Worm (Caenorhabditis elegans) whole organism, mixed stage, embryonic: ENCODE results near the gene mrpl-46.

Experiments used
- M03D4.4 ChIP-seq: sonication (generic microtip); optimal IDR thresholded peaks from 2 replicates; lab custom pipeline; 2017; ENCODE audit warnings: mild to moderate bottlenecking, missing genetic modification characterization, missing compliant biosample characterization
- blmp-1 ChIP-seq: fragments of 150-350 bp; optimal IDR thresholded peaks from 2 replicates; lab custom pipeline; 2014; ENCODE audit warnings: missing biosample characterization, missing genetic modification characterization
- cnd-1 ChIP-seq: fragments of 200-800 bp; sonication (Bioruptor generic); optimal IDR thresholded peaks from 2 replicates; lab custom pipeline; 2018; ENCODE audit warnings: mild to moderate bottlenecking, missing genetic modification characterization, missing compliant biosample characterization
- drap-1 ChIP-seq: fragments of 200-800 bp; sonication (Bioruptor generic); optimal IDR thresholded peaks from 3 replicates; lab custom pipeline; 2018; ENCODE audit warnings: mild to moderate bottlenecking, missing genetic modification characterization, missing compliant biosample characterization
- elt-1 ChIP-seq: sonication (generic microtip); optimal IDR thresholded peaks from 2 replicates; lab custom pipeline; 2017; ENCODE audit warnings: missing genetic modification characterization, mild to moderate bottlenecking, missing compliant biosample characterization, antibody characterized with exemption, moderate library complexity, borderline replicate concordance; ENCODE audit not compliant: insufficient read depth
- lin-13 ChIP-seq: fragments of 150-350 bp; optimal IDR thresholded peaks from 2 replicates; lab custom pipeline; 2014; ENCODE audit warnings: missing biosample characterization, missing genetic modification characterization
- nhr-237 ChIP-seq: fragments of 150-350 bp; optimal IDR thresholded peaks from 2 replicates; lab custom pipeline; 2014; ENCODE audit warnings: missing biosample characterization, missing genetic modification characterization
- nhr-28 ChIP-seq: fragments of 150-350 bp; optimal IDR thresholded peaks from 2 replicates; lab custom pipeline; 2014; ENCODE audit warnings: missing biosample characterization, missing genetic modification characterization
- pha-4 ChIP-seq: fragments of 150-350 bp; optimal IDR thresholded peaks from 2 replicates; lab custom pipeline; 2018; ENCODE audit warnings: missing biosample characterization, missing genetic modification reagents, missing genetic modification characterization
- unc-39 ChIP-seq: fragments of 150-350 bp; optimal IDR thresholded peaks from 2 replicates; lab custom pipeline; 2014; ENCODE audit warnings: missing biosample characterization, missing genetic modification characterization
- unc-62 ChIP-seq: fragments of 150-350 bp; optimal IDR thresholded peaks from 2 replicates; lab custom pipeline; 2014; ENCODE audit warnings: missing biosample characterization, missing genetic modification reagents, missing genetic modification characterization
- ztf-11 ChIP-seq: fragments of 150-350 bp; optimal IDR thresholded peaks from 2 replicates; lab custom pipeline; 2014; ENCODE audit warnings: missing biosample characterization, missing genetic modification characterization

ce11 chrIV:756956-757355 is 43.7 kb upstream of the mrpl-46 start:
- TF ChIP-seq unc-39 (tag; lab: Kevin White, UChicago) (no peak), ztf-11 (tag; lab: Kevin White, UChicago) (no peak), blmp-1 (tag; lab: Kevin White, UChicago) (no peak), elt-1 (no peak), lin-13 (tag; lab: Kevin White, UChicago) (no peak), pha-4 (tag; lab: Kevin White, UChicago) (no peak), cnd-1 (tag; lab: Kevin White, UChicago) (no peak), unc-62 (GFP tag; lab: Kevin White, UChicago) (no peak), M03D4.4 (no peak), nhr-28 (tag; lab: Kevin White, UChicago) (no peak), nhr-237 (tag; lab: Kevin White, UChicago) (no peak), drap-1 (GFP tag; lab: Kevin White, UChicago) (no peak)
